Fruit fly (Drosophila melanogaster): Measurements from ENCODE around the gene Uch.

Uch gene

DNA sequence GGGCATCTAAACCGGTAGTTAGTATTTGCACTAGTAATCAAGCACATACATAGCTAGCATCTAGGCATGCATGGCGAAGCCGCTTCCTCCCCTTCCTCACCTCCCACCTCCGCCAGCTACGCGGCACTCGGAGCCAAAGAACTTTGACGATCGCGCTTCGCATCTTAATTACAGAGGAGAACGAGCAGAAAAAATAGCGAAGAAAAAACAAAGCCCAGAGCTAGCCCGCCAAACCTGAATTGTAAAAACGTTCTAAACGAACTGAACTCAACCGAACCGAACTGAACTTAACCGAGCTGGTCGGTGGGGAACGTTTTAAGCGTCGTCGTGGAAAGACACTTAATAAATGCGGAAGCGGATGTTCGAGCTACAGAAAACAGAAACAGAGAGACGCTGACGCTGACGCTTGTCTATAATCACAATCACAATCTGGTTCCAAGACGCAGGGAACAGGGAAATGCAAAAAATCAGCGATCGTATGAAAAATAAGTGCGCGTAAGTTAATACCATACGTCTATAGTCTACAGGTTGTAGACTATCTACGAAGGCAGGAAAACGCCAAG lies 45.0 kb downstream of the Uch start:
- no peak for TF ChIP-seq CG1832 (GFP tag; optimal IDR thresholded peaks at IDR 0.05)
- TF ChIP-seq sc (optimal IDR thresholded peaks at IDR 0.05) = no peak
- TF ChIP-seq sc (GFP tag; optimal IDR thresholded peaks at IDR 0.05) = no peak
- TF ChIP-seq CG13894 (tag; optimal IDR thresholded peaks at IDR 0.05) = peak; percentile 11
- no peak for TF ChIP-seq trh (GFP tag; optimal IDR thresholded peaks at IDR 0.05)
- peak; percentile 23 for TF ChIP-seq sd (tag; optimal IDR thresholded peaks at IDR 0.05)
- TF ChIP-seq Deaf1 (tag; optimal IDR thresholded peaks at IDR 0.05) = peak; percentile 53
- peak; percentile 2 for TF ChIP-seq nom (GFP tag; optimal IDR thresholded peaks at IDR 0.05)
- TF ChIP-seq pita (GFP tag; optimal IDR thresholded peaks at IDR 0.05) = no peak
- peak; percentile 36 for TF ChIP-seq CG10543 (GFP tag; optimal IDR thresholded peaks at IDR 0.05)
- peak; percentile 91; the same call in 3 of the 4 replicates for TF ChIP-seq chinmo (GFP tag; IDR thresholded peaks at IDR 0.05; ENCODE audit: partially characterized antibody)
- TF ChIP-seq Eip74EF (GFP tag; optimal IDR thresholded peaks at IDR 0.05) = peak in 1 of 2 experiments; percentile 55
- peak; percentile 56 for TF ChIP-seq crol (GFP tag; IDR thresholded peaks at IDR 0.05)
- TF ChIP-seq CG34224 (GFP tag; IDR thresholded peaks at IDR 0.05; ENCODE audit: partially characterized antibody) = 0 out of 3 replicates have a peak, but pooled peaks have one; percentile 23

dm6 chr2L:2168184-2168893 lies 45.7 kb downstream of the Uch start:
- TF ChIP-seq CG10267 (tag; optimal IDR thresholded peaks at IDR 0.05) (no peak), gcm (GFP tag; optimal IDR thresholded peaks at IDR 0.05) (peak; percentile 45), jing (GFP tag; optimal IDR thresholded peaks at IDR 0.05) (no peak), ssp (GFP tag; IDR thresholded peaks at IDR 0.05) (no peak), sens-2 (GFP tag; IDR thresholded peaks at IDR 0.05) (0 out of 2 replicates have a peak, but pooled peaks have one; percentile 26), CG12659 (GFP tag; optimal IDR thresholded peaks at IDR 0.05) (peak; percentile 17), H15 (GFP tag; IDR thresholded peaks at IDR 0.05) (no peak), CG15269 (tag; optimal IDR thresholded peaks at IDR 0.05) (peak; percentile 46), CG10147 (GFP tag; optimal IDR thresholded peaks at IDR 0.05) (no peak), Mes4 (GFP tag; optimal IDR thresholded peaks at IDR 0.05) (no peak), gcm2 (GFP tag; optimal IDR thresholded peaks at IDR 0.05) (no peak), CG13123 (GFP tag; optimal IDR thresholded peaks at IDR 0.05) (no peak), Dbx (GFP tag; IDR thresholded peaks at IDR 0.05) (no peak), Atf6 (GFP tag; IDR thresholded peaks at IDR 0.05) (peak; percentile 31; the same call in 1 of the 2 replicates), zen2 (GFP tag; IDR thresholded peaks at IDR 0.05; ENCODE audit: partially characterized antibody) (0 out of 3 replicates have a peak, but pooled peaks have one; percentile 28), CG3838 (GFP tag; optimal IDR thresholded peaks at IDR 0.05) (no peak), CG3281 (GFP tag; optimal IDR thresholded peaks at IDR 0.05) (peak; percentile 54), CG9817 (tag; optimal IDR thresholded peaks at IDR 0.05) (no peak), CG6654 (GFP tag; optimal IDR thresholded peaks at IDR 0.05) (no peak), knrl (GFP tag; IDR thresholded peaks at IDR 0.05; ENCODE audit: partially characterized antibody) (no peak), hth (optimal IDR thresholded peaks at IDR 0.05) (no peak), fd96Cb (tag; optimal IDR thresholded peaks at IDR 0.05) (no peak), Camta (GFP tag; optimal IDR thresholded peaks at IDR 0.05) (no peak), Doc2 (GFP tag; IDR thresholded peaks at IDR 0.05) (no peak), CG11560 (tag; IDR thresholded peaks at IDR 0.05) (no peak), CG18599 (GFP tag; optimal IDR thresholded peaks at IDR 0.05) (peak; percentile 56), Hmr (GFP tag; optimal IDR thresholded peaks at IDR 0.05) (peak; percentile 34), C15 (GFP tag; IDR thresholded peaks at IDR 0.05) (no peak), CG3726 (GFP tag; IDR thresholded peaks at IDR 0.05) (no peak), scrt (GFP tag; optimal IDR thresholded peaks at IDR 0.05) (peak; percentile 48), peb (GFP tag; IDR thresholded peaks at IDR 0.05) (no peak), H2.0 (GFP tag; IDR thresholded peaks at IDR 0.05) (no peak), CG17361 (GFP tag; IDR thresholded peaks at IDR 0.05) (no peak), cas (GFP tag; IDR thresholded peaks at IDR 0.05) (no peak)
